Worm (Caenorhabditis elegans) whole organism, L1 larva: Measurements from ENCODE around the gene F36D3.5.

Source experiments
- fkh-10 ChIP-seq: sonication (generic microtip); optimal IDR thresholded peaks from 2 replicates; lab custom pipeline; 2017; ENCODE audit warnings: missing biosample characterization, missing genetic modification reagents, missing genetic modification characterization
- hlh-4 ChIP-seq: sonication (generic microtip); optimal IDR thresholded peaks from 2 replicates; lab custom pipeline; 2016; ENCODE audit warnings: mild to moderate bottlenecking, missing genetic modification characterization, missing compliant biosample characterization
- mef-2 ChIP-seq: fragments of 150-350 bp; optimal IDR thresholded peaks from 2 replicates; lab custom pipeline; 2014; ENCODE audit warnings: missing biosample characterization, missing genetic modification characterization
- nhr-20 ChIP-seq: sonication (generic microtip); optimal IDR thresholded peaks from 2 replicates; lab custom pipeline; 2016; ENCODE audit warnings: mild to moderate bottlenecking, missing genetic modification characterization, missing compliant biosample characterization
- nhr-28 ChIP-seq: fragments of 150-350 bp; optimal IDR thresholded peaks from 2 replicates; lab custom pipeline; 2014; ENCODE audit warnings: missing biosample characterization, missing genetic modification characterization
- nhr-90 ChIP-seq: sonication (generic microtip); optimal IDR thresholded peaks from 2 replicates; lab custom pipeline; 2016; ENCODE audit warnings: mild to moderate bottlenecking, missing genetic modification characterization, missing compliant biosample characterization; ENCODE audit not compliant: poor library complexity
- unc-62 ChIP-seq: fragments of 150-350 bp; optimal IDR thresholded peaks from 2 replicates; lab custom pipeline; 2014; ENCODE audit warnings: missing biosample characterization, missing genetic modification reagents, missing genetic modification characterization
- ztf-11 ChIP-seq, 2 experiments: sonication (generic microtip); optimal IDR thresholded peaks; 2 replicates each; lab custom pipeline; 2016 to 2017; ENCODE audit warnings: missing genetic modification characterization in 2 of 2, missing biosample characterization in 1 of 2, missing compliant biosample characterization in 1 of 2

DNA sequence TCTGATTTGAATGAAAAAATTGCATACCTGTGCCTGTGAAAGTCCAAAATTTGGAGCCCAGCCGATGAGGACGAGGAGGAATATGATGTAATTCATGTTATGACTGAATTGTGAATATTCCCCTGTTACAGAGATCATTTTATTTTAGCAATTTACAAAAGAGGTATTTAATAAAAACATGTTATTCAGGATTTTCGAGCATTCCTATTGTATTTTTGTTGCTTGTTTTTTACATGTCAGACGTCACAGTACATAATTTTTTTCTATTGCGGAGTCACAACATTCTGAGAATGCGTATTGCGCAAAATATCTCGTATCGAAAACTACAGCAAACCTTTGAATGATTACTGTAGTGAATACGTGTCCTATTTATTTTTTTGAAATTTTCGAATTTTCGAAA, 11.9 kb downstream of the F36D3.5 start, which contains the start of gene F36D3.14:
- TF ChIP-seq ztf-11 (tag; optimal IDR thresholded peaks at IDR 0.05; lab: Kevin White, UChicago) (no peak), mef-2 (no peak), nhr-20 (tag; lab: Kevin White, UChicago) (no peak), hlh-4 (tag; lab: Kevin White, UChicago) (no peak), unc-62 (no peak), nhr-90 (tag; lab: Kevin White, UChicago) (no peak), fkh-10 (GFP tag; lab: Kevin White, UChicago) (no peak), nhr-28 (no peak)
